Worm (Caenorhabditis elegans): ENCODE results near the gene trk-1.

The trk-1 gene

ce11 chrX:8944078-8944477 is 6.7 kb downstream of the trk-1 start (continued):
- TF ChIP-seq nfyb-1 (GFP tag; IDR thresholded peaks at IDR 0.05): no peak; the same call in 1 of the 2 replicates
- no peak for TF ChIP-seq pha-4 (tag; optimal IDR thresholded peaks at IDR 0.05)
- TF ChIP-seq ceh-40 (GFP tag; IDR thresholded peaks at IDR 0.05): peak; percentile 19; the same call in 1 of the 2 replicates
- TF ChIP-seq snpc-1.3 (tag; optimal IDR thresholded peaks at IDR 0.05; ENCODE audit: insufficient read depth): peak; percentile 24
- no peak for TF ChIP-seq ceh-58 (GFP tag; IDR thresholded peaks at IDR 0.05)
- no peak for TF ChIP-seq mxl-1 (tag; optimal IDR thresholded peaks at IDR 0.05)
- no peak for TF ChIP-seq Y53F4B.3 (GFP tag; IDR thresholded peaks at IDR 0.05)
- no peak for TF ChIP-seq repo-1 (tag; optimal IDR thresholded peaks at IDR 0.05)
- TF ChIP-seq attf-6 (GFP tag; IDR thresholded peaks at IDR 0.05): no peak
- no peak for TF ChIP-seq nfya-2 (GFP tag; IDR thresholded peaks at IDR 0.05)
- TF ChIP-seq tlf-1 (GFP tag; optimal IDR thresholded peaks at IDR 0.05): no peak
- no peak for TF ChIP-seq cebp-1 (GFP tag; IDR thresholded peaks at IDR 0.05)
- peak; percentile 23 for TF ChIP-seq cebp-1 (tag; optimal IDR thresholded peaks at IDR 0.05)
- TF ChIP-seq ztf-22 (GFP tag; optimal IDR thresholded peaks at IDR 0.05): no peak
- peak; percentile 68 for TF ChIP-seq die-1 (tag; optimal IDR thresholded peaks at IDR 0.05)
- TF ChIP-seq bed-1 (GFP tag; IDR thresholded peaks at IDR 0.05): no peak
- TF ChIP-seq hrde-1 (tag; optimal IDR thresholded peaks at IDR 0.05; ENCODE audit: borderline replicate concordance): no peak
- TF ChIP-seq nhr-27 (tag; optimal IDR thresholded peaks at IDR 0.05): no peak
- TF ChIP-seq sdz-38 (tag; optimal IDR thresholded peaks at IDR 0.05): no peak
- peak; percentile 57 for TF ChIP-seq D2030.7 (GFP tag; IDR thresholded peaks at IDR 0.05)
- TF ChIP-seq xnd-1 (tag; optimal IDR thresholded peaks at IDR 0.05): no peak
- TF ChIP-seq F23B12.7 (tag; optimal IDR thresholded peaks at IDR 0.05; ENCODE audit: insufficient read depth): peak; percentile 29
- peak; percentile 68 for TF ChIP-seq hmg-1.2 (GFP tag; IDR thresholded peaks at IDR 0.05)
- TF ChIP-seq let-607 (tag; optimal IDR thresholded peaks at IDR 0.05): no peak
- no peak for TF ChIP-seq snpc-1.1 (tag; optimal IDR thresholded peaks at IDR 0.05; ENCODE audit: insufficient read depth)
- TF ChIP-seq ztf-25 (GFP tag; IDR thresholded peaks at IDR 0.05): no peak
- peak; percentile 93 for TF ChIP-seq tbp1 (GFP tag; optimal IDR thresholded peaks at IDR 0.05)
- TF ChIP-seq sea-2 (GFP tag; IDR thresholded peaks at IDR 0.05): no peak
- TF ChIP-seq snpc-4 (GFP tag; optimal IDR thresholded peaks at IDR 0.05): peak; percentile 22
- peak in 1 of 4 experiments; percentile 46 for TF ChIP-seq snpc-4 (tag; optimal IDR thresholded peaks at IDR 0.05)
- TF ChIP-seq Y53G8AR.9 (GFP tag; conservative IDR thresholded peaks at IDR 0.05): no peak
- no peak for TF ChIP-seq rcor-1 (GFP tag; IDR thresholded peaks at IDR 0.05)
- no peak for TF ChIP-seq ccch-3 (GFP tag; optimal IDR thresholded peaks at IDR 0.05)
- no peak for TF ChIP-seq dpff-1 (tag; optimal IDR thresholded peaks at IDR 0.05)
- 0 out of 2 replicates have a peak, but pooled peaks have one; percentile 37 for TF ChIP-seq mcd-1 (GFP tag; IDR thresholded peaks at IDR 0.05)
- no peak for TF ChIP-seq zim-3 (tag; optimal IDR thresholded peaks at IDR 0.05)
- no peak for TF ChIP-seq C17E4.6 (GFP tag; IDR thresholded peaks at IDR 0.05)
- TF ChIP-seq mel-28 (tag; optimal IDR thresholded peaks at IDR 0.05; ENCODE audit: borderline replicate concordance): no peak
- no peak for TF ChIP-seq fkh-3 (tag; optimal IDR thresholded peaks at IDR 0.05)
- TF ChIP-seq him-1 (tag; optimal IDR thresholded peaks at IDR 0.05): peak; percentile 55
- TF ChIP-seq F10E7.11 (tag; optimal IDR thresholded peaks at IDR 0.05): no peak
- TF ChIP-seq unc-62 (GFP tag; optimal IDR thresholded peaks at IDR 0.05): no peak
- no peak for TF ChIP-seq F57A8.1 (GFP tag; optimal IDR thresholded peaks at IDR 0.05)
- no peak for TF ChIP-seq cebp-2 (GFP tag; IDR thresholded peaks at IDR 0.05)
- TF ChIP-seq F49E8.2 (tag; optimal IDR thresholded peaks at IDR 0.05; ENCODE audit: insufficient read depth): no peak
- TF ChIP-seq egl-44 (GFP tag; IDR thresholded peaks at IDR 0.05): no peak
- no peak for TF ChIP-seq aptf-3 (GFP tag; IDR thresholded peaks at IDR 0.05)
- TF ChIP-seq F55B11.4 (tag; optimal IDR thresholded peaks at IDR 0.05; ENCODE audit: borderline replicate concordance, insufficient read depth): no peak
- TF ChIP-seq ceh-100 (GFP tag; IDR thresholded peaks at IDR 0.05): no peak

Data from whole organism, young adult.